Fruit fly (Drosophila melanogaster) whole organism, embryonic: ENCODE results near the gene CG5255.
A peak's percentile ranks its signal among the peaks of the same experiment; 100 is the strongest.

Source experiments
- Aef1 ChIP-seq: fragments of 200-800 bp; sonication (Bioruptor generic); IDR thresholded peaks from 3 replicates; pipeline ENCODE4 v1.3.6; 2022; ENCODE audit warnings: missing biosample characterization, missing genetic modification characterization
- BtbVII ChIP-seq: fragments of 200-800 bp; sonication (Bioruptor generic); optimal IDR thresholded peaks from 3 replicates; lab custom pipeline; 2017; ENCODE audit warnings: missing biosample characterization, mild to moderate bottlenecking, missing genetic modification characterization
- CG13424 ChIP-seq: fragments of 200-800 bp; sonication (Bioruptor generic); optimal IDR thresholded peaks from 2 replicates; lab custom pipeline; 2019; ENCODE audit warnings: missing biosample characterization, mild to moderate bottlenecking, missing genetic modification characterization, moderate library complexity
- CG15601 ChIP-seq: fragments of 200-800 bp; sonication (Bioruptor generic); optimal IDR thresholded peaks from 3 replicates; lab custom pipeline; 2019; ENCODE audit warnings: missing biosample characterization, mild to moderate bottlenecking, missing genetic modification characterization, moderate library complexity
- CG16813 ChIP-seq: fragments of 200-800 bp; sonication (Bioruptor generic); IDR thresholded peaks from 3 replicates; pipeline ENCODE4 v1.3.6; 2022; ENCODE audit warnings: missing biosample characterization, missing genetic modification characterization; ENCODE audit not compliant: partially characterized antibody
- CG2129 ChIP-seq: fragments of 200-800 bp; sonication (Bioruptor generic); IDR thresholded peaks from 2 replicates; pipeline ENCODE4 v1.3.6; 2022; ENCODE audit warnings: missing biosample characterization, missing genetic modification characterization; ENCODE audit not compliant: partially characterized antibody
- CG3407 ChIP-seq: fragments of 200-800 bp; sonication (Bioruptor generic); optimal IDR thresholded peaks from 2 replicates; lab custom pipeline; 2018; ENCODE audit warnings: missing biosample characterization, mild to moderate bottlenecking, missing genetic modification characterization
- CG4617 ChIP-seq: fragments of 200-800 bp; sonication (Bioruptor generic); optimal IDR thresholded peaks from 3 replicates; lab custom pipeline; 2016; ENCODE audit warnings: missing biosample characterization, missing genetic modification characterization, borderline replicate concordance
- CG4730 ChIP-seq: fragments of 200-800 bp; sonication (Bioruptor generic); IDR thresholded peaks from 2 replicates; pipeline ENCODE4 v1.3.6; 2022; ENCODE audit warnings: missing biosample characterization, missing genetic modification characterization
- CG7928 ChIP-seq: fragments of 200-800 bp; sonication (Bioruptor generic); optimal IDR thresholded peaks from 2 replicates; lab custom pipeline; 2017; ENCODE audit warnings: missing biosample characterization, mild to moderate bottlenecking, missing genetic modification characterization
- CG7963 ChIP-seq: fragments of 200-800 bp; sonication (Bioruptor generic); IDR thresholded peaks from 3 replicates; pipeline ENCODE4 v1.3.6; 2022; ENCODE audit warnings: missing biosample characterization, missing genetic modification characterization; ENCODE audit not compliant: partially characterized antibody
- CG8281 ChIP-seq: fragments of 200-800 bp; sonication (Bioruptor generic); optimal IDR thresholded peaks from 2 replicates; lab custom pipeline; 2018; ENCODE audit warnings: missing biosample characterization, mild to moderate bottlenecking, missing genetic modification characterization, moderate library complexity
- CG9932 ChIP-seq: fragments of 200-800 bp; sonication (Bioruptor generic); IDR thresholded peaks from 2 replicates; pipeline ENCODE4 v1.3.6; 2022; ENCODE audit warnings: missing biosample characterization, missing genetic modification characterization
- CoRest ChIP-seq: fragments of 200-800 bp; sonication (Bioruptor generic); optimal IDR thresholded peaks from 3 replicates; lab custom pipeline; 2018; ENCODE audit warnings: missing biosample characterization, mild to moderate bottlenecking, missing genetic modification characterization, moderate library complexity
- Doc2 ChIP-seq: fragments of 200-800 bp; sonication (Bioruptor generic); IDR thresholded peaks from 2 replicates; pipeline ENCODE4 v1.3.6; 2022; ENCODE audit warnings: missing biosample characterization, missing genetic modification characterization
- Dref ChIP-seq: fragments of 200-800 bp; sonication (Bioruptor generic); IDR thresholded peaks from 2 replicates; pipeline ENCODE4 v1.3.6; 2022; ENCODE audit warnings: missing biosample characterization, missing genetic modification characterization
- Drgx ChIP-seq: fragments of 200-800 bp; sonication (Bioruptor generic); IDR thresholded peaks from 2 replicates; pipeline ENCODE4 v1.3.6; 2022; ENCODE audit warnings: missing biosample characterization, missing genetic modification characterization
- H2.0 ChIP-seq: fragments of 200-800 bp; sonication (Bioruptor generic); IDR thresholded peaks from 2 replicates; pipeline ENCODE4 v1.3.6; 2022; ENCODE audit warnings: missing biosample characterization, missing genetic modification characterization
- HmgZ ChIP-seq: fragments of 200-800 bp; sonication (Bioruptor generic); optimal IDR thresholded peaks from 2 replicates; lab custom pipeline; 2018; ENCODE audit warnings: missing biosample characterization, mild to moderate bottlenecking, missing genetic modification characterization
- Max ChIP-seq: fragments of 200-800 bp; sonication (Bioruptor generic); optimal IDR thresholded peaks from 2 replicates; lab custom pipeline; 2016; ENCODE audit warnings: missing biosample characterization, mild to moderate bottlenecking, missing genetic modification characterization
- Poxn ChIP-seq: fragments of 200-800 bp; sonication (Bioruptor generic); IDR thresholded peaks from 2 replicates; pipeline ENCODE4 v1.3.6; 2022; ENCODE audit warnings: missing biosample characterization, missing genetic modification characterization
- Sin3A ChIP-seq: fragments of >200 bp; optimal IDR thresholded peaks from 2 replicates; lab custom pipeline; 2018
- Sox102F ChIP-seq: fragments of 200-800 bp; sonication (Bioruptor generic); optimal IDR thresholded peaks from 2 replicates; lab custom pipeline; 2018; ENCODE audit warnings: missing biosample characterization, mild to moderate bottlenecking, missing genetic modification characterization, moderate library complexity
- Spps ChIP-seq: fragments of 200-800 bp; sonication (Bioruptor generic); optimal IDR thresholded peaks from 2 replicates; lab custom pipeline; 2018; ENCODE audit warnings: missing biosample characterization, mild to moderate bottlenecking, missing genetic modification characterization
- Taf1 ChIP-seq: fragments of 200-800 bp; sonication (Bioruptor generic); IDR thresholded peaks from 2 replicates; pipeline ENCODE4 v1.3.6; 2022; ENCODE audit warnings: missing biosample characterization, missing genetic modification characterization
- Vsx1 ChIP-seq: fragments of 200-800 bp; sonication (Bioruptor generic); optimal IDR thresholded peaks from 2 replicates; lab custom pipeline; 2017; ENCODE audit warnings: missing biosample characterization, mild to moderate bottlenecking, missing genetic modification characterization, missing genetic modification reagents
- YL-1 ChIP-seq: fragments of 200-800 bp; sonication (Bioruptor generic); optimal IDR thresholded peaks from 3 replicates; lab custom pipeline; 2017; ENCODE audit warnings: missing biosample characterization, mild to moderate bottlenecking, missing genetic modification characterization
- ab ChIP-seq: fragments of 200-800 bp; sonication (Bioruptor generic); optimal IDR thresholded peaks from 2 replicates; lab custom pipeline; 2016; ENCODE audit warnings: missing biosample characterization, missing genetic modification characterization
- ac ChIP-seq: fragments of 200-800 bp; sonication (Bioruptor generic); optimal IDR thresholded peaks from 3 replicates; lab custom pipeline; 2017; ENCODE audit warnings: missing biosample characterization, mild to moderate bottlenecking, missing genetic modification characterization
- amos ChIP-seq: fragments of 200-800 bp; sonication (Bioruptor generic); IDR thresholded peaks from 2 replicates; pipeline ENCODE4 v1.3.6; 2022; ENCODE audit warnings: missing biosample characterization, missing genetic modification characterization; ENCODE audit not compliant: partially characterized antibody
- aop ChIP-seq: fragments of 200-800 bp; sonication (Bioruptor generic); IDR thresholded peaks from 2 replicates; pipeline ENCODE4 v1.3.6; 2022; ENCODE audit warnings: missing biosample characterization, missing genetic modification characterization
- cato ChIP-seq: fragments of 200-800 bp; sonication (Bioruptor generic); optimal IDR thresholded peaks from 2 replicates; lab custom pipeline; 2016; ENCODE audit warnings: missing biosample characterization, missing genetic modification characterization, borderline replicate concordance
- fd3F ChIP-seq: fragments of 200-800 bp; sonication (Bioruptor generic); optimal IDR thresholded peaks from 2 replicates; lab custom pipeline; 2018; ENCODE audit warnings: missing biosample characterization, mild to moderate bottlenecking, missing genetic modification characterization, moderate library complexity
- gce ChIP-seq: fragments of 200-800 bp; sonication (Bioruptor generic); IDR thresholded peaks from 3 replicates; pipeline ENCODE4 v1.3.6; 2022; ENCODE audit warnings: missing biosample characterization, missing genetic modification characterization
- gro ChIP-seq: fragments of 200-800 bp; sonication (Bioruptor generic); optimal IDR thresholded peaks from 2 replicates; lab custom pipeline; 2016; ENCODE audit warnings: missing biosample characterization, missing genetic modification characterization
- gt ChIP-seq: fragments of 200-800 bp; sonication (Bioruptor generic); IDR thresholded peaks from 2 replicates; pipeline ENCODE4 v1.3.6; 2022; ENCODE audit warnings: missing biosample characterization, missing genetic modification characterization
- hbn ChIP-seq: fragments of 200-800 bp; sonication (Bioruptor generic); IDR thresholded peaks from 2 replicates; pipeline ENCODE4 v1.3.6; 2022; ENCODE audit warnings: missing biosample characterization, missing genetic modification characterization; ENCODE audit not compliant: partially characterized antibody
- jigr1 ChIP-seq: fragments of 200-800 bp; sonication (Bioruptor generic); IDR thresholded peaks from 3 replicates; pipeline ENCODE4 v1.3.6; 2022; ENCODE audit warnings: missing biosample characterization, missing genetic modification characterization
- jumu ChIP-seq: fragments of 200-800 bp; sonication (Bioruptor generic); optimal IDR thresholded peaks from 3 replicates; lab custom pipeline; 2016; ENCODE audit warnings: missing biosample characterization, missing genetic modification characterization
- lov ChIP-seq, 2 experiments: fragments of 200-800 bp in 1 of 2; fragments of >200 bp in 1 of 2; sonication (Bioruptor generic) in 1 of 2; IDR thresholded peaks in 1 of 2; optimal IDR thresholded peaks in 1 of 2; 2 replicates in 1 of 2; 3 replicates in 1 of 2; pipeline versions ENCODE4 v1.3.6 to Lab custom; 2017 to 2022; ENCODE audit warnings: missing biosample characterization in 1 of 2, missing genetic modification characterization in 1 of 2
- nom ChIP-seq: fragments of 200-800 bp; sonication (Bioruptor generic); optimal IDR thresholded peaks from 2 replicates; lab custom pipeline; 2017; ENCODE audit warnings: missing biosample characterization, missing genetic modification characterization, mild to moderate bottlenecking, moderate library complexity, missing genetic modification reagents
- pb ChIP-seq: fragments of 200-800 bp; sonication (Bioruptor generic); optimal IDR thresholded peaks from 3 replicates; lab custom pipeline; 2016; ENCODE audit warnings: missing biosample characterization, missing genetic modification characterization
- pnt ChIP-seq: fragments of 200-800 bp; sonication (Bioruptor generic); optimal IDR thresholded peaks from 3 replicates; lab custom pipeline; 2016; ENCODE audit warnings: missing biosample characterization, missing genetic modification characterization
- sim ChIP-seq: fragments of 200-800 bp; sonication (Bioruptor generic); IDR thresholded peaks from 2 replicates; pipeline ENCODE4 v1.3.6; 2022; ENCODE audit warnings: missing biosample characterization, missing genetic modification characterization
- so ChIP-seq: fragments of 200-800 bp; sonication (Bioruptor generic); IDR thresholded peaks from 3 replicates; pipeline ENCODE4 v1.3.6; 2022; ENCODE audit warnings: missing biosample characterization, missing genetic modification characterization
- unc-4 ChIP-seq: fragments of 200-800 bp; sonication (Bioruptor generic); IDR thresholded peaks from 2 replicates; pipeline ENCODE4 v1.3.6; 2022; ENCODE audit warnings: missing biosample characterization, missing genetic modification characterization; ENCODE audit not compliant: partially characterized antibody
- unpg ChIP-seq: fragments of 200-800 bp; sonication (Bioruptor generic); optimal IDR thresholded peaks from 3 replicates; lab custom pipeline; 2018; ENCODE audit warnings: missing biosample characterization, mild to moderate bottlenecking, missing genetic modification characterization, moderate library complexity
- zf30C ChIP-seq: fragments of 200-800 bp; sonication (Bioruptor generic); optimal IDR thresholded peaks from 3 replicates; lab custom pipeline; 2018; ENCODE audit warnings: missing biosample characterization, mild to moderate bottlenecking, missing genetic modification characterization
- zfh1 ChIP-seq: fragments of 200-800 bp; sonication (Bioruptor generic); IDR thresholded peaks from 3 replicates; pipeline ENCODE4 v1.3.6; 2022; ENCODE audit warnings: missing biosample characterization, missing genetic modification characterization

Gene CG5255

dm6 chr3R:17149080-17149746, 11.5 kb downstream of the CG5255 start, which contains the start of the genes m-cup and Det (continued):
- TF ChIP-seq Doc2 (GFP tag; lab: Robert Waterston, UW) (no peak), Drgx (GFP tag; lab: Robert Waterston, UW) (no peak), gro (GFP tag; lab: Kevin White, UChicago) (no peak), cato (GFP tag; lab: Kevin White, UChicago) (no peak), gce (GFP tag; lab: Robert Waterston, UW) (no peak), Spps (tag; lab: Kevin White, UChicago) (no peak), CG2129 (GFP tag; lab: Robert Waterston, UW) (peak; percentile 58; the same call in 1 of the 2 replicates), jumu (GFP tag; lab: Kevin White, UChicago) (no peak), CG4617 (GFP tag; lab: Kevin White, UChicago) (peak; percentile 44), CG15601 (no peak), zfh1 (GFP tag; lab: Robert Waterston, UW) (no peak), Dref (peak; percentile 69), CG9932 (0 out of 2 replicates have a peak, but pooled peaks have one; percentile 12), zf30C (GFP tag; lab: Kevin White, UChicago) (peak; percentile 44), unc-4 (GFP tag; lab: Robert Waterston, UW) (peak; percentile 81), nom (GFP tag; lab: Kevin White, UChicago) (no peak), Vsx1 (GFP tag; lab: Kevin White, UChicago) (no peak), CoRest (tag; lab: Kevin White, UChicago) (peak; percentile 45), Taf1 (GFP tag; lab: Robert Waterston, UW) (no peak), Sin3A (lab: Kevin White, UChicago) (peak; percentile 87), HmgZ (tag; lab: Kevin White, UChicago) (no peak), Sox102F (GFP tag; lab: Kevin White, UChicago) (no peak), pb (GFP tag; lab: Kevin White, UChicago) (no peak), CG7928 (GFP tag; lab: Kevin White, UChicago) (no peak), Aef1 (peak; percentile 15; the same call in 1 of the 3 replicates), CG16813 (GFP tag; lab: Robert Waterston, UW) (peak; percentile 79), H2.0 (GFP tag; lab: Robert Waterston, UW) (no peak), CG4730 (GFP tag; lab: Robert Waterston, UW) (no peak), Max (GFP tag; lab: Kevin White, UChicago) (no peak), jigr1 (GFP tag; lab: Robert Waterston, UW) (no peak), amos (GFP tag; lab: Robert Waterston, UW) (peak; percentile 69), pnt (no peak), CG8281 (tag; lab: Kevin White, UChicago) (no peak), Poxn (no peak), YL-1 (GFP tag; lab: Kevin White, UChicago) (peak; percentile 81), CG7963 (GFP tag; lab: Robert Waterston, UW) (peak; percentile 58; the same call in 1 of the 3 replicates), so (GFP tag; lab: Robert Waterston, UW) (no peak), sim (no peak), aop (no peak), CG13424 (tag; lab: Kevin White, UChicago) (peak; percentile 28), fd3F (no peak), BtbVII (GFP tag; lab: Kevin White, UChicago) (no peak), unpg (GFP tag; lab: Kevin White, UChicago) (peak; percentile 2), gt (GFP tag; lab: Robert Waterston, UW) (no peak), lov (optimal IDR thresholded peaks at IDR 0.05; lab: Kevin White, UChicago) (no peak), lov (GFP tag; IDR thresholded peaks at IDR 0.05; lab: Robert Waterston, UW) (no peak), CG3407 (GFP tag; lab: Kevin White, UChicago) (no peak), ac (no peak), hbn (GFP tag; lab: Robert Waterston, UW) (peak; percentile 51; the same call in 1 of the 2 replicates), ab (GFP tag; lab: Kevin White, UChicago) (no peak)
